Worm (Caenorhabditis elegans): ENCODE results near the gene aakg-1.

ce11 chrIII:12583466-12583865 is 8.3 kb upstream of the aakg-1 start:
- TF ChIP-seq zag-1 (tag; optimal IDR thresholded peaks at IDR 0.05) (peak; percentile 80), elt-2 (tag; optimal IDR thresholded peaks at IDR 0.05) (peak; percentile 48), elt-3 (tag; optimal IDR thresholded peaks at IDR 0.05) (peak in 3 of 6 experiments; percentile 6 to 81 (median 74)), Y116A8C.19 (tag; optimal IDR thresholded peaks at IDR 0.05; ENCODE audit: borderline replicate concordance) (no peak), swsn-7 (tag; optimal IDR thresholded peaks at IDR 0.05) (peak; percentile 91), nhr-76 (tag; optimal IDR thresholded peaks at IDR 0.05) (no peak), lsy-2 (tag; optimal IDR thresholded peaks at IDR 0.05) (peak; percentile 93 to 96), irx-1 (tag; optimal IDR thresholded peaks at IDR 0.05) (peak; percentile 85), pag-3 (tag; optimal IDR thresholded peaks at IDR 0.05; ENCODE audit: borderline replicate concordance, insufficient read depth) (peak; percentile 95), nhr-237 (tag; optimal IDR thresholded peaks at IDR 0.05) (peak; percentile 85)

Data from whole organism, L1 larva.